Worm (Caenorhabditis elegans): ENCODE results near the gene hse-5.

DNA sequence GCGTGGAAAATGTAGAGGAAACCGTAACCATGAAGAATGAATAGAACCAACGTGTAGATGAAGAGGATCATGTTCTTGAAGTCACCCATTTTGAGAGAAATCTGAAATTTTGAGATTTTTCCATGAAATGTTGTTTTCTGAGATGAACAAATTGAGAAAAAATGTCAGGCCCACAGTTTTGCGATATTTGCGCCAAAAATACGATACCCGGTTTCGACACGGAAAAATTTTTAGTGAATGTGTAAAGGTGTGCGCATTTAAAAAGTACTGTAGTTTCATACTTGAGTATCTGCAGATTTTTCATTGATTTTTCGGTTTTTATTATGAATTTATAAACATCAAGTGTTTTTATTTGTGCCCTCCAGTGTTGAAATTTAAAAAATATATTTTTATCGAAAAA is 42.8 kb upstream of the hse-5 start, which contains the start of gene R10E4.9:
- TF ChIP-seq lsy-2 (tag; optimal IDR thresholded peaks at IDR 0.05) (no peak), nhr-237 (tag; optimal IDR thresholded peaks at IDR 0.05) (no peak), bed-3 (GFP tag; optimal IDR thresholded peaks at IDR 0.05) (no peak), unc-62 (GFP tag; optimal IDR thresholded peaks at IDR 0.05) (no peak)
